Fruit fly (Drosophila melanogaster) whole organism, adult: ENCODE results near the gene Hydr2.

Source experiments
- CG14711 ChIP-seq: fragments of 200-800 bp; sonication (Bioruptor generic); optimal IDR thresholded peaks from 2 replicates; lab custom pipeline; 2018; ENCODE audit warnings: missing biosample characterization, mild to moderate bottlenecking, missing genetic modification characterization, moderate library complexity
- Crg-1 ChIP-seq: fragments of 200-800 bp; sonication (Bioruptor generic); optimal IDR thresholded peaks from 2 replicates; lab custom pipeline; 2016; ENCODE audit warnings: missing biosample characterization, missing genetic modification characterization
- Hr96 ChIP-seq: fragments of 200-800 bp; sonication (Bioruptor generic); optimal IDR thresholded peaks from 2 replicates; lab custom pipeline; 2016; ENCODE audit warnings: missing biosample characterization, missing genetic modification characterization
- Mnt ChIP-seq: fragments of 200-800 bp; sonication (Bioruptor generic); optimal IDR thresholded peaks from 2 replicates; lab custom pipeline; 2016; ENCODE audit warnings: missing biosample characterization, mild to moderate bottlenecking, missing genetic modification characterization
- pad ChIP-seq: fragments of 200-800 bp; sonication (Bioruptor generic); optimal IDR thresholded peaks from 3 replicates; lab custom pipeline; 2017; ENCODE audit warnings: missing biosample characterization, missing genetic modification characterization, mild to moderate bottlenecking, moderate library complexity, missing genetic modification reagents

dm6 chr2L:3122216-3122615, 41.2 kb upstream of the Hydr2 start:
- no peak for TF ChIP-seq Mnt (GFP tag; lab: Kevin White, UChicago)
- TF ChIP-seq Hr96 (GFP tag; lab: Kevin White, UChicago), result no peak
- TF ChIP-seq pad (GFP tag; lab: Kevin White, UChicago), result no peak
- no peak for TF ChIP-seq Crg-1 (GFP tag; lab: Kevin White, UChicago)
- TF ChIP-seq CG14711 (tag; lab: Kevin White, UChicago), result no peak
